Worm (Caenorhabditis elegans): ENCODE data around the gene F44E7.3.

F44E7.3 gene

ce11 chrV:5805467-5805866, 33.7 kb downstream of the F44E7.3 start, which contains the start of gene ZC250.5:
Gene ZC250.5, plus strand, starts transcription at chrV:5805767.
- TF ChIP-seq ceh-13 (GFP tag; optimal IDR thresholded peaks at IDR 0.05) (no peak), flt-1 (GFP tag; IDR thresholded peaks at IDR 0.05) (no peak), tbx-37 (GFP tag; conservative IDR thresholded peaks at IDR 0.05) (no peak), sea-1 (GFP tag; conservative IDR thresholded peaks at IDR 0.05) (no peak), tra-4 (tag; optimal IDR thresholded peaks at IDR 0.05) (no peak), tbx-11 (GFP tag; IDR thresholded peaks at IDR 0.05) (no peak), B0310.2 (tag; optimal IDR thresholded peaks at IDR 0.05) (no peak), pes-1 (GFP tag; IDR thresholded peaks at IDR 0.05) (no peak), F13C5.2 (tag; optimal IDR thresholded peaks at IDR 0.05) (no peak), ets-7 (tag; optimal IDR thresholded peaks at IDR 0.05) (no peak), aly-1 (tag; optimal IDR thresholded peaks at IDR 0.05) (no peak), hmg-4 (GFP tag; optimal IDR thresholded peaks at IDR 0.05) (no peak), hnd-1 (tag; optimal IDR thresholded peaks at IDR 0.05) (no peak)

- TF ChIP-seq tbx-11 (GFP tag; IDR thresholded peaks at IDR 0.05) (no peak), aly-1 (tag; optimal IDR thresholded peaks at IDR 0.05) (no peak), ets-7 (tag; optimal IDR thresholded peaks at IDR 0.05) (no peak), B0310.2 (tag; optimal IDR thresholded peaks at IDR 0.05) (no peak), F13C5.2 (tag; optimal IDR thresholded peaks at IDR 0.05) (no peak), hmbx-1 (tag; optimal IDR thresholded peaks at IDR 0.05) (no peak), hmg-4 (GFP tag; optimal IDR thresholded peaks at IDR 0.05) (no peak), hnd-1 (tag; optimal IDR thresholded peaks at IDR 0.05) (no peak), sea-1 (GFP tag; conservative IDR thresholded peaks at IDR 0.05) (no peak), ceh-13 (GFP tag; optimal IDR thresholded peaks at IDR 0.05) (no peak), ama-1 (optimal IDR thresholded peaks at IDR 0.05) (no peak), tbx-37 (GFP tag; conservative IDR thresholded peaks at IDR 0.05) (no peak), tra-4 (tag; optimal IDR thresholded peaks at IDR 0.05) (no peak), scrt-1 (GFP tag; IDR thresholded peaks at IDR 0.05) (no peak), flt-1 (GFP tag; IDR thresholded peaks at IDR 0.05) (no peak), ceh-36 (tag; optimal IDR thresholded peaks at IDR 0.05) (no peak), pes-1 (GFP tag; IDR thresholded peaks at IDR 0.05) (no peak)
Measured at ce11 chrV:5813060-5813659, 41.4 kb downstream of the F44E7.3 start, which contains the start of gene ZC250.4. Gene ZC250.4, minus strand, starts transcription at chrV:5813137.

- TF ChIP-seq pes-1 (GFP tag; IDR thresholded peaks at IDR 0.05) (no peak), hmg-4 (GFP tag; optimal IDR thresholded peaks at IDR 0.05) (no peak), ceh-36 (tag; optimal IDR thresholded peaks at IDR 0.05) (no peak), sea-1 (GFP tag; conservative IDR thresholded peaks at IDR 0.05) (no peak), aly-1 (tag; optimal IDR thresholded peaks at IDR 0.05) (no peak), hmbx-1 (tag; optimal IDR thresholded peaks at IDR 0.05) (no peak), scrt-1 (GFP tag; IDR thresholded peaks at IDR 0.05) (no peak), flt-1 (GFP tag; IDR thresholded peaks at IDR 0.05) (no peak), ceh-13 (GFP tag; optimal IDR thresholded peaks at IDR 0.05) (no peak), hnd-1 (tag; optimal IDR thresholded peaks at IDR 0.05) (no peak), tbx-11 (GFP tag; IDR thresholded peaks at IDR 0.05) (no peak)
Measured at ce11 chrV:5816470-5817061, 44.8 kb downstream of the F44E7.3 start.

ce11 chrV:5819903-5820302, 48.2 kb downstream of the F44E7.3 start:
- TF ChIP-seq tbx-11 (GFP tag; IDR thresholded peaks at IDR 0.05) (no peak), ama-1 (optimal IDR thresholded peaks at IDR 0.05) (no peak), hnd-1 (tag; optimal IDR thresholded peaks at IDR 0.05) (no peak)

- TF ChIP-seq tbx-11 (GFP tag; IDR thresholded peaks at IDR 0.05) (no peak), F13C5.2 (tag; optimal IDR thresholded peaks at IDR 0.05) (no peak), ets-7 (tag; optimal IDR thresholded peaks at IDR 0.05) (no peak)
Measured at ce11 chrV:5820401-5820800, 48.7 kb downstream of the F44E7.3 start.

- TF ChIP-seq ceh-13 (GFP tag; optimal IDR thresholded peaks at IDR 0.05): no peak
- no peak for TF ChIP-seq ets-7 (tag; optimal IDR thresholded peaks at IDR 0.05)
- TF ChIP-seq F13C5.2 (tag; optimal IDR thresholded peaks at IDR 0.05): no peak
- TF ChIP-seq sea-1 (GFP tag; conservative IDR thresholded peaks at IDR 0.05): no peak
- no peak for TF ChIP-seq aly-1 (tag; optimal IDR thresholded peaks at IDR 0.05)
- TF ChIP-seq flt-1 (GFP tag; IDR thresholded peaks at IDR 0.05): no peak
- no peak for TF ChIP-seq scrt-1 (GFP tag; IDR thresholded peaks at IDR 0.05)
- no peak for TF ChIP-seq hnd-1 (tag; optimal IDR thresholded peaks at IDR 0.05)
- TF ChIP-seq B0310.2 (tag; optimal IDR thresholded peaks at IDR 0.05): no peak
- no peak for TF ChIP-seq hmbx-1 (tag; optimal IDR thresholded peaks at IDR 0.05)
- TF ChIP-seq pes-1 (GFP tag; IDR thresholded peaks at IDR 0.05): no peak
- no peak for TF ChIP-seq tbx-37 (GFP tag; conservative IDR thresholded peaks at IDR 0.05)
- no peak for TF ChIP-seq hmg-4 (GFP tag; optimal IDR thresholded peaks at IDR 0.05)
- TF ChIP-seq tbx-11 (GFP tag; IDR thresholded peaks at IDR 0.05): no peak
- no peak for TF ChIP-seq tra-4 (tag; optimal IDR thresholded peaks at IDR 0.05)
- TF ChIP-seq ama-1 (optimal IDR thresholded peaks at IDR 0.05): no peak
- TF ChIP-seq ceh-36 (tag; optimal IDR thresholded peaks at IDR 0.05): no peak
Measured at ce11 chrV:5821451-5822143, 49.9 kb downstream of the F44E7.3 start.

All from whole organism, early embryonic.